Worm (Caenorhabditis elegans) whole organism, young adult: ENCODE data around the gene dkf-2.

Experiments used
- B0019.2 ChIP-seq: fragments of 200-800 bp; sonication (Bioruptor generic); conservative IDR thresholded peaks from 2 replicates; pipeline ENCODE4 v1.3.6; 2022; ENCODE audit warnings: missing genetic modification reagents, missing genetic modification characterization, missing compliant biosample characterization
- F52B5.7 ChIP-seq: sonication (generic microtip); optimal IDR thresholded peaks from 2 replicates; lab custom pipeline; 2016; ENCODE audit warnings: mild to moderate bottlenecking, missing genetic modification characterization, missing compliant biosample characterization
- F55B11.4 ChIP-seq: sonication (generic microtip); optimal IDR thresholded peaks from 2 replicates; lab custom pipeline; 2016; ENCODE audit warnings: missing compliant biosample characterization, missing genetic modification characterization, borderline replicate concordance; ENCODE audit not compliant: insufficient read depth
- F57A8.1 ChIP-seq: fragments of 200-800 bp; sonication (Bioruptor generic); optimal IDR thresholded peaks from 2 replicates; lab custom pipeline; 2018; ENCODE audit warnings: mild to moderate bottlenecking, missing genetic modification characterization, moderate library complexity, missing compliant biosample characterization
- F57C9.4 ChIP-seq: sonication (generic microtip); optimal IDR thresholded peaks from 2 replicates; lab custom pipeline; 2017; ENCODE audit warnings: mild to moderate bottlenecking, missing genetic modification characterization, missing compliant biosample characterization
- Y56A3A.18 ChIP-seq: fragments of 200-800 bp; sonication (Bioruptor generic); IDR thresholded peaks from 2 replicates; pipeline ENCODE4 v1.3.6; 2022; ENCODE audit warnings: missing genetic modification reagents, missing genetic modification characterization, missing compliant biosample characterization
- Y79H2A.3 ChIP-seq: fragments of 200-800 bp; sonication (Bioruptor generic); conservative IDR thresholded peaks from 2 replicates; pipeline ENCODE4 v1.3.6; 2022; ENCODE audit warnings: missing genetic modification reagents, missing genetic modification characterization, missing compliant biosample characterization
- akir-1 ChIP-seq: fragments of 200-800 bp; sonication (Bioruptor generic); optimal IDR thresholded peaks from 2 replicates; lab custom pipeline; 2018; ENCODE audit warnings: mild to moderate bottlenecking, missing genetic modification characterization, moderate library complexity, missing compliant biosample characterization
- ama-1 ChIP-seq, 3 experiments: fragments of 150-350 bp in 1 of 3; sonication (generic microtip) in 2 of 3; optimal IDR thresholded peaks; 2 replicates each; lab custom pipeline; 2014 to 2018; ENCODE audit warnings: missing biosample characterization in 2 of 3, missing genetic modification characterization in 2 of 3, missing genetic modification reagents in 2 of 3
- bed-2 ChIP-seq: fragments of 200-800 bp; sonication (Bioruptor generic); IDR thresholded peaks from 2 replicates; pipeline ENCODE4 v1.3.6; 2022; ENCODE audit warnings: missing genetic modification reagents, missing genetic modification characterization, missing compliant biosample characterization
- cebp-1 ChIP-seq, 2 experiments: fragments of 200-800 bp in 1 of 2; sonication (Bioruptor generic) in 1 of 2; sonication (generic microtip) in 1 of 2; IDR thresholded peaks in 1 of 2; optimal IDR thresholded peaks in 1 of 2; 2 replicates each; pipeline versions ENCODE4 v1.3.6 to Lab custom; 2017 to 2022; ENCODE audit warnings: missing compliant biosample characterization in 2 of 2, missing genetic modification characterization in 2 of 2, mild to moderate bottlenecking in 1 of 2, missing genetic modification reagents in 1 of 2, moderate library complexity in 1 of 2
- cebp-2 ChIP-seq: fragments of 200-800 bp; sonication (Bioruptor generic); IDR thresholded peaks from 2 replicates; pipeline ENCODE4 v1.3.6; 2022; ENCODE audit warnings: missing genetic modification characterization, missing compliant biosample characterization
- ceh-40 ChIP-seq: fragments of 200-800 bp; sonication (Bioruptor generic); IDR thresholded peaks from 2 replicates; pipeline ENCODE4 v1.3.6; 2022; ENCODE audit warnings: missing genetic modification characterization, missing compliant biosample characterization
- die-1 ChIP-seq: sonication (generic microtip); optimal IDR thresholded peaks from 2 replicates; lab custom pipeline; 2016; ENCODE audit warnings: missing genotype, mild to moderate bottlenecking, missing genetic modification characterization, missing compliant biosample characterization
- egl-18 ChIP-seq: fragments of 200-800 bp; sonication (Bioruptor generic); IDR thresholded peaks from 2 replicates; pipeline ENCODE4 v1.3.6; 2022; ENCODE audit warnings: missing genetic modification reagents, missing genetic modification characterization, missing compliant biosample characterization
- gei-17 ChIP-seq: fragments of 200-800 bp; sonication (Bioruptor generic); optimal IDR thresholded peaks from 2 replicates; lab custom pipeline; 2018; ENCODE audit warnings: mild to moderate bottlenecking, missing genetic modification characterization, missing compliant biosample characterization
- hmg-1.2 ChIP-seq: fragments of 200-800 bp; sonication (Bioruptor generic); IDR thresholded peaks from 2 replicates; pipeline ENCODE4 v1.3.6; 2022; ENCODE audit warnings: missing genetic modification reagents, missing genetic modification characterization, missing compliant biosample characterization
- hrde-1 ChIP-seq: sonication (generic microtip); optimal IDR thresholded peaks from 2 replicates; lab custom pipeline; 2016; ENCODE audit warnings: missing genetic modification characterization, mild to moderate bottlenecking, missing compliant biosample characterization, moderate library complexity, missing genotype, missing genetic modification reagents, borderline replicate concordance
- let-607 ChIP-seq, 2 experiments: fragments of 200-800 bp in 1 of 2; sonication (Bioruptor generic) in 1 of 2; sonication (generic microtip) in 1 of 2; optimal IDR thresholded peaks; 2 replicates each; lab custom pipeline; 2016 to 2018; ENCODE audit warnings: mild to moderate bottlenecking in 2 of 2, missing compliant biosample characterization in 2 of 2, missing genetic modification characterization in 2 of 2, moderate library complexity in 2 of 2, missing genotype in 1 of 2
- lin-40 ChIP-seq: sonication (generic microtip); optimal IDR thresholded peaks from 2 replicates; lab custom pipeline; 2016; ENCODE audit warnings: missing genetic modification characterization, mild to moderate bottlenecking, missing compliant biosample characterization, missing genotype, missing genetic modification reagents
- lir-1 ChIP-seq: fragments of 200-800 bp; sonication (Bioruptor generic); conservative IDR thresholded peaks from 2 replicates; pipeline ENCODE4 v1.3.6; 2022; ENCODE audit warnings: missing genetic modification reagents, missing genetic modification characterization, missing compliant biosample characterization
- lsl-1 ChIP-seq: fragments of 200-800 bp; sonication (Bioruptor generic); optimal IDR thresholded peaks from 2 replicates; lab custom pipeline; 2018; ENCODE audit warnings: mild to moderate bottlenecking, missing genetic modification characterization, moderate library complexity, missing compliant biosample characterization
- madf-8 ChIP-seq: fragments of 200-800 bp; sonication (Bioruptor generic); conservative IDR thresholded peaks from 2 replicates; pipeline ENCODE4 v1.3.6; 2022; ENCODE audit warnings: missing genetic modification reagents, missing genetic modification characterization, missing compliant biosample characterization
- nfya-1 ChIP-seq: sonication (generic microtip); optimal IDR thresholded peaks from 2 replicates; lab custom pipeline; 2017; ENCODE audit warnings: antibody characterized with exemption, missing compliant biosample characterization, missing genetic modification characterization, borderline replicate concordance; ENCODE audit not compliant: insufficient read depth
- nhr-27 ChIP-seq: fragments of 200-800 bp; sonication (Bioruptor generic); optimal IDR thresholded peaks from 2 replicates; lab custom pipeline; 2018; ENCODE audit warnings: mild to moderate bottlenecking, missing genetic modification characterization, moderate library complexity, missing compliant biosample characterization
- nhr-90 ChIP-seq: sonication (generic microtip); optimal IDR thresholded peaks from 2 replicates; lab custom pipeline; 2016; ENCODE audit warnings: missing genotype, mild to moderate bottlenecking, missing genetic modification characterization, missing compliant biosample characterization
- pbrm-1 ChIP-seq: fragments of 200-800 bp; sonication (Bioruptor generic); IDR thresholded peaks from 2 replicates; pipeline ENCODE4 v1.3.6; 2022; ENCODE audit warnings: missing genetic modification reagents, missing genetic modification characterization, missing compliant biosample characterization
- rec-8 ChIP-seq, 2 experiments: sonication (generic microtip); optimal IDR thresholded peaks; 2 replicates each; lab custom pipeline; 2016; ENCODE audit warnings: mild to moderate bottlenecking in 2 of 2, missing genetic modification characterization in 2 of 2, missing genetic modification reagents in 2 of 2, missing genotype in 2 of 2, missing biosample characterization in 1 of 2, missing compliant biosample characterization in 1 of 2, moderate library complexity in 1 of 2
- rpc-1 ChIP-seq, 2 experiments: fragments of 150-350 bp in 1 of 2; sonication (generic microtip) in 1 of 2; optimal IDR thresholded peaks; 2 replicates each; lab custom pipeline; 2014 to 2018; ENCODE audit warnings: missing biosample characterization in 1 of 2, missing genetic modification characterization in 1 of 2, missing genetic modification reagents in 1 of 2, missing genotype in 1 of 2
- snpc-1.3 ChIP-seq: sonication (generic microtip); optimal IDR thresholded peaks from 2 replicates; lab custom pipeline; 2017; ENCODE audit warnings: missing genetic modification characterization, mild to moderate bottlenecking, missing compliant biosample characterization, antibody characterized with exemption, moderate library complexity, missing genotype, missing genetic modification reagents; ENCODE audit not compliant: insufficient read depth
- snpc-3.4 ChIP-seq: sonication (generic microtip); optimal IDR thresholded peaks from 2 replicates; lab custom pipeline; 2017; ENCODE audit warnings: missing genetic modification characterization, mild to moderate bottlenecking, missing compliant biosample characterization, antibody characterized with exemption, moderate library complexity, missing genotype, missing genetic modification reagents
- sptf-2 ChIP-seq: fragments of 200-800 bp; sonication (Bioruptor generic); optimal IDR thresholded peaks from 2 replicates; lab custom pipeline; 2018; ENCODE audit warnings: mild to moderate bottlenecking, missing genetic modification characterization, missing compliant biosample characterization
- tbp1 ChIP-seq: fragments of 200-800 bp; sonication (Bioruptor generic); optimal IDR thresholded peaks from 2 replicates; lab custom pipeline; 2018; ENCODE audit warnings: mild to moderate bottlenecking, missing genetic modification characterization, missing compliant biosample characterization
- tbx-9 ChIP-seq: sonication (generic microtip); optimal IDR thresholded peaks from 2 replicates; lab custom pipeline; 2016; ENCODE audit warnings: borderline replicate concordance, missing genetic modification characterization, inconsistent platforms, missing compliant biosample characterization
- unc-62 ChIP-seq: fragments of 150-350 bp; optimal IDR thresholded peaks from 2 replicates; lab custom pipeline; 2014; ENCODE audit warnings: missing biosample characterization, missing genetic modification reagents, missing genetic modification characterization
- zfh-2 ChIP-seq: fragments of 200-800 bp; sonication (Bioruptor generic); conservative IDR thresholded peaks from 2 replicates; pipeline ENCODE4 v1.3.6; 2022; ENCODE audit warnings: missing genetic modification reagents, missing genetic modification characterization, missing compliant biosample characterization
- ztf-18 ChIP-seq: sonication (generic microtip); optimal IDR thresholded peaks from 2 replicates; lab custom pipeline; 2016; ENCODE audit warnings: missing genotype, mild to moderate bottlenecking, missing genetic modification characterization, missing compliant biosample characterization
- ztf-6 ChIP-seq: fragments of 200-800 bp; sonication (Bioruptor generic); IDR thresholded peaks from 2 replicates; pipeline ENCODE4 v1.3.6; 2022; ENCODE audit warnings: missing genetic modification reagents, missing genetic modification characterization, missing compliant biosample characterization

Gene dkf-2

ce11 chrV:16794828-16795354, 47.5 kb downstream of the dkf-2 start, which contains the start of the genes ctps-1 and pus-1 (continued):
- TF ChIP-seq ceh-40 (GFP tag; lab: Robert Waterston, UW) (no peak), nfya-1 (tag; lab: Kevin White, UChicago) (no peak), snpc-1.3 (tag; lab: Kevin White, UChicago) (no peak), sptf-2 (GFP tag; lab: Kevin White, UChicago) (no peak), lir-1 (GFP tag; lab: Robert Waterston, UW) (0 out of 2 replicates have a peak, but pooled peaks have one; percentile 41), snpc-3.4 (tag; lab: Kevin White, UChicago) (peak; percentile 72), tbx-9 (tag; lab: Kevin White, UChicago) (no peak), lsl-1 (GFP tag; lab: Kevin White, UChicago) (peak; percentile 68), Y79H2A.3 (GFP tag; lab: Robert Waterston, UW) (no peak), madf-8 (peak; percentile 71), hmg-1.2 (GFP tag; lab: Robert Waterston, UW) (peak; percentile 23; the same call in 1 of the 2 replicates), ztf-18 (tag; lab: Kevin White, UChicago) (peak; percentile 95), pbrm-1 (GFP tag; lab: Robert Waterston, UW) (peak; percentile 80; the same call in 1 of the 2 replicates), hrde-1 (no peak), die-1 (no peak), B0019.2 (GFP tag; lab: Robert Waterston, UW) (no peak), F57C9.4 (tag; lab: Kevin White, UChicago) (no peak), cebp-1 (GFP tag; IDR thresholded peaks at IDR 0.05; lab: Robert Waterston, UW) (no peak), cebp-1 (tag; optimal IDR thresholded peaks at IDR 0.05; lab: Kevin White, UChicago) (peak; percentile 72), Y56A3A.18 (no peak), let-607 (tag; optimal IDR thresholded peaks at IDR 0.05; lab: Kevin White, UChicago) (no peak), ztf-6 (no peak), rec-8 (tag; optimal IDR thresholded peaks at IDR 0.05; lab: Kevin White, UChicago) (no peak), F52B5.7 (tag; lab: Kevin White, UChicago) (no peak), nhr-90 (tag; lab: Kevin White, UChicago) (no peak), lin-40 (tag; lab: Kevin White, UChicago) (peak; percentile 69), gei-17 (GFP tag; lab: Kevin White, UChicago) (no peak), ama-1 (optimal IDR thresholded peaks at IDR 0.05; lab: Kevin White, UChicago) (no peak), ama-1 (GFP tag; optimal IDR thresholded peaks at IDR 0.05; lab: Kevin White, UChicago) (no peak), bed-2 (no peak), akir-1 (GFP tag; lab: Kevin White, UChicago) (no peak), zfh-2 (GFP tag; lab: Robert Waterston, UW) (no peak), nhr-27 (tag; lab: Kevin White, UChicago) (no peak), unc-62 (GFP tag; lab: Kevin White, UChicago) (no peak), cebp-2 (no peak), F57A8.1 (GFP tag; lab: Kevin White, UChicago) (no peak), egl-18 (GFP tag; lab: Robert Waterston, UW) (no peak), rpc-1 (optimal IDR thresholded peaks at IDR 0.05; lab: Kevin White, UChicago) (no peak), rpc-1 (tag; optimal IDR thresholded peaks at IDR 0.05; lab: Kevin White, UChicago) (no peak), F55B11.4 (tag; lab: Kevin White, UChicago) (no peak), tbp1 (GFP tag; lab: Kevin White, UChicago) (peak; percentile 39)
